Worm (Caenorhabditis elegans) whole organism, late embryonic: ENCODE results near the gene K09E2.3.

Experiments used
- C08G9.2 ChIP-seq: sonication (generic microtip); optimal IDR thresholded peaks from 2 replicates; lab custom pipeline; 2016; ENCODE audit warnings: mild to moderate bottlenecking, missing genetic modification characterization, moderate library complexity, missing compliant biosample characterization
- C38D4.7 ChIP-seq: fragments of 200-800 bp; sonication (Bioruptor generic); optimal IDR thresholded peaks from 2 replicates; lab custom pipeline; 2018; ENCODE audit warnings: mild to moderate bottlenecking, missing genetic modification characterization, moderate library complexity, missing compliant biosample characterization
- T23F11.4 ChIP-seq: fragments of 200-800 bp; sonication (Bioruptor generic); optimal IDR thresholded peaks from 2 replicates; lab custom pipeline; 2018; ENCODE audit warnings: mild to moderate bottlenecking, missing genetic modification characterization, missing compliant biosample characterization
- ceh-14 ChIP-seq: sonication (generic microtip); optimal IDR thresholded peaks from 2 replicates; lab custom pipeline; 2016; ENCODE audit warnings: missing genotype, missing genetic modification characterization, missing compliant biosample characterization
- ceh-18 ChIP-seq: sonication (generic microtip); optimal IDR thresholded peaks from 2 replicates; lab custom pipeline; 2016; ENCODE audit warnings: missing genetic modification characterization, missing compliant biosample characterization
- ceh-22 ChIP-seq: sonication (generic microtip); optimal IDR thresholded peaks from 2 replicates; lab custom pipeline; 2017; ENCODE audit warnings: missing biosample characterization, missing genetic modification characterization
- ceh-24 ChIP-seq: sonication (generic microtip); optimal IDR thresholded peaks from 2 replicates; lab custom pipeline; 2016; ENCODE audit warnings: mild to moderate bottlenecking, missing genetic modification characterization, missing compliant biosample characterization
- ceh-30 ChIP-seq: fragments of 150-350 bp; optimal IDR thresholded peaks from 2 replicates; lab custom pipeline; 2014; ENCODE audit warnings: missing biosample characterization, missing genetic modification characterization
- ceh-34 ChIP-seq: sonication (generic microtip); optimal IDR thresholded peaks from 2 replicates; lab custom pipeline; 2016; ENCODE audit warnings: mild to moderate bottlenecking, missing genetic modification characterization, missing compliant biosample characterization
- ceh-45 ChIP-seq: fragments of 200-800 bp; sonication (Bioruptor generic); IDR thresholded peaks from 2 replicates; pipeline ENCODE4 v1.3.6; 2022; ENCODE audit warnings: missing genetic modification reagents, missing genetic modification characterization, missing compliant biosample characterization
- ceh-48 ChIP-seq: sonication (generic microtip); optimal IDR thresholded peaks from 2 replicates; lab custom pipeline; 2016; ENCODE audit warnings: missing genetic modification characterization, inconsistent platforms, missing compliant biosample characterization
- ceh-6 ChIP-seq: fragments of 200-800 bp; sonication (Bioruptor generic); optimal IDR thresholded peaks from 2 replicates; lab custom pipeline; 2018; ENCODE audit warnings: mild to moderate bottlenecking, missing genetic modification characterization, missing compliant biosample characterization
- che-1 ChIP-seq: sonication (generic microtip); optimal IDR thresholded peaks from 2 replicates; lab custom pipeline; 2016; ENCODE audit warnings: mild to moderate bottlenecking, missing genetic modification characterization, missing compliant biosample characterization
- dmd-4 ChIP-seq: sonication (generic microtip); optimal IDR thresholded peaks from 2 replicates; lab custom pipeline; 2016; ENCODE audit warnings: borderline replicate concordance, missing genetic modification characterization, missing compliant biosample characterization
- dve-1 ChIP-seq: sonication (generic microtip); optimal IDR thresholded peaks from 2 replicates; lab custom pipeline; 2017; ENCODE audit warnings: antibody characterized with exemption, mild to moderate bottlenecking, missing genetic modification characterization, missing compliant biosample characterization
- elt-2 ChIP-seq: sonication (generic microtip); optimal IDR thresholded peaks from 2 replicates; lab custom pipeline; 2016; ENCODE audit warnings: missing genetic modification reagents, missing genetic modification characterization, missing compliant biosample characterization
- elt-4 ChIP-seq: sonication (generic microtip); optimal IDR thresholded peaks from 2 replicates; lab custom pipeline; 2016; ENCODE audit warnings: missing genetic modification characterization, missing compliant biosample characterization
- fkh-10 ChIP-seq: fragments of 150-350 bp; optimal IDR thresholded peaks from 2 replicates; lab custom pipeline; 2014; ENCODE audit warnings: missing biosample characterization, missing genetic modification reagents, missing genetic modification characterization
- hlh-13 ChIP-seq: fragments of 200-800 bp; sonication (Bioruptor generic); optimal IDR thresholded peaks from 2 replicates; lab custom pipeline; 2018; ENCODE audit warnings: mild to moderate bottlenecking, missing genetic modification characterization, missing compliant biosample characterization
- hlh-15 ChIP-seq: sonication (generic microtip); optimal IDR thresholded peaks from 2 replicates; lab custom pipeline; 2016; ENCODE audit warnings: missing genetic modification characterization, missing compliant biosample characterization
- hlh-30 ChIP-seq: sonication (generic microtip); optimal IDR thresholded peaks from 2 replicates; lab custom pipeline; 2017; ENCODE audit warnings: antibody characterized with exemption, missing genetic modification characterization, missing compliant biosample characterization; ENCODE audit not compliant: insufficient read depth
- hlh-6 ChIP-seq: sonication (generic microtip); optimal IDR thresholded peaks from 2 replicates; lab custom pipeline; 2016; ENCODE audit warnings: missing genotype, missing genetic modification characterization, missing compliant biosample characterization
- hlh-8 ChIP-seq: sonication (generic microtip); optimal IDR thresholded peaks from 2 replicates; lab custom pipeline; 2016; ENCODE audit warnings: missing genotype, missing genetic modification characterization, missing compliant biosample characterization
- lim-6 ChIP-seq: sonication (generic microtip); optimal IDR thresholded peaks from 2 replicates; lab custom pipeline; 2016; ENCODE audit warnings: missing genetic modification characterization, missing compliant biosample characterization
- lin-11 ChIP-seq: fragments of 200-800 bp; sonication (Bioruptor generic); optimal IDR thresholded peaks from 2 replicates; lab custom pipeline; 2018; ENCODE audit warnings: mild to moderate bottlenecking, missing genetic modification characterization, missing compliant biosample characterization
- mec-3 ChIP-seq: sonication (generic microtip); optimal IDR thresholded peaks from 2 replicates; lab custom pipeline; 2016; ENCODE audit warnings: borderline replicate concordance, missing genetic modification characterization, missing compliant biosample characterization
- nhr-11 ChIP-seq: fragments of 150-350 bp; optimal IDR thresholded peaks from 2 replicates; lab custom pipeline; 2014; ENCODE audit warnings: missing biosample characterization, missing genetic modification characterization
- odd-2 ChIP-seq: sonication (generic microtip); optimal IDR thresholded peaks from 2 replicates; lab custom pipeline; 2017; ENCODE audit warnings: antibody characterized with exemption, mild to moderate bottlenecking, missing genetic modification characterization, missing compliant biosample characterization
- pat-9 ChIP-seq: fragments of 200-800 bp; sonication (Bioruptor generic); optimal IDR thresholded peaks from 2 replicates; lab custom pipeline; 2018; ENCODE audit warnings: mild to moderate bottlenecking, missing genetic modification characterization, moderate library complexity, missing compliant biosample characterization
- pax-1 ChIP-seq: fragments of 150-350 bp; optimal IDR thresholded peaks from 2 replicates; lab custom pipeline; 2014; ENCODE audit warnings: missing biosample characterization, missing genetic modification characterization
- pha-2 ChIP-seq: sonication (generic microtip); optimal IDR thresholded peaks from 2 replicates; lab custom pipeline; 2017; ENCODE audit warnings: mild to moderate bottlenecking, missing genetic modification characterization, missing compliant biosample characterization
- pqm-1 ChIP-seq: sonication (generic microtip); optimal IDR thresholded peaks from 2 replicates; lab custom pipeline; 2016; ENCODE audit warnings: missing genetic modification characterization, missing compliant biosample characterization
- pros-1 ChIP-seq: fragments of 150-350 bp; optimal IDR thresholded peaks from 2 replicates; lab custom pipeline; 2014; ENCODE audit warnings: missing biosample characterization, missing genetic modification reagents, missing genetic modification characterization
- ref-2 ChIP-seq: sonication (generic microtip); optimal IDR thresholded peaks from 2 replicates; lab custom pipeline; 2016; ENCODE audit warnings: missing genetic modification characterization, missing compliant biosample characterization
- rnt-1 ChIP-seq: sonication (generic microtip); optimal IDR thresholded peaks from 2 replicates; lab custom pipeline; 2016; ENCODE audit warnings: missing genetic modification characterization, missing compliant biosample characterization
- sdc-2 ChIP-seq: sonication (generic microtip); optimal IDR thresholded peaks from 2 replicates; lab custom pipeline; 2016; ENCODE audit warnings: missing genotype, missing genetic modification characterization, missing compliant biosample characterization
- sox-2 ChIP-seq: fragments of 200-800 bp; sonication (Bioruptor generic); IDR thresholded peaks from 2 replicates; pipeline ENCODE4 v1.3.6; 2022; ENCODE audit warnings: missing genetic modification reagents, missing genetic modification characterization, missing compliant biosample characterization
- ttx-3 ChIP-seq: sonication (generic microtip); optimal IDR thresholded peaks from 2 replicates; lab custom pipeline; 2016; ENCODE audit warnings: missing genetic modification reagents, missing genetic modification characterization, missing compliant biosample characterization
- unc-55 ChIP-seq: sonication (generic microtip); optimal IDR thresholded peaks from 2 replicates; lab custom pipeline; 2017; ENCODE audit warnings: missing biosample characterization, missing genetic modification reagents, missing genetic modification characterization
- unc-86 ChIP-seq: sonication (generic microtip); optimal IDR thresholded peaks from 2 replicates; lab custom pipeline; 2016; ENCODE audit warnings: missing genetic modification characterization, missing compliant biosample characterization

K09E2.3 gene

ce11 chrX:8681600-8681999, 8.7 kb downstream of the K09E2.3 start, which contains the start of gene K09E2.1:
Gene K09E2.1 (plus strand): TSS chrX:8681900.
- no peak for TF ChIP-seq dve-1 (tag; lab: Kevin White, UChicago)
- no peak for TF ChIP-seq C08G9.2
- no peak for TF ChIP-seq ceh-30 (tag; lab: Kevin White, UChicago)
- no peak for TF ChIP-seq fkh-10 (GFP tag; lab: Kevin White, UChicago)
- TF ChIP-seq hlh-15: no peak
- TF ChIP-seq ttx-3: no peak
- TF ChIP-seq unc-86: no peak
- TF ChIP-seq pros-1 (tag; lab: Kevin White, UChicago): no peak
- TF ChIP-seq elt-4: no peak
- no peak for TF ChIP-seq pqm-1 (tag; lab: Kevin White, UChicago)
- no peak for TF ChIP-seq ceh-18 (tag; lab: Kevin White, UChicago)
- no peak for TF ChIP-seq ceh-45 (GFP tag; lab: Robert Waterston, UW)
- no peak for TF ChIP-seq hlh-13
- TF ChIP-seq pat-9: no peak
- TF ChIP-seq hlh-8 (tag; lab: Kevin White, UChicago): no peak
- TF ChIP-seq, all 69 proteins: peak for 0

- TF ChIP-seq hlh-30 (tag; lab: Kevin White, UChicago) (no peak), dve-1 (tag; lab: Kevin White, UChicago) (no peak), rnt-1 (no peak), hlh-13 (no peak), pha-2 (tag; lab: Kevin White, UChicago) (no peak), ceh-34 (no peak)
Observed at ce11 chrX:8697517-8697916, 24.6 kb downstream of the K09E2.3 start, which contains the start of gene frpr-8. Gene frpr-8 (plus strand): TSS chrX:8697817.

DNA sequence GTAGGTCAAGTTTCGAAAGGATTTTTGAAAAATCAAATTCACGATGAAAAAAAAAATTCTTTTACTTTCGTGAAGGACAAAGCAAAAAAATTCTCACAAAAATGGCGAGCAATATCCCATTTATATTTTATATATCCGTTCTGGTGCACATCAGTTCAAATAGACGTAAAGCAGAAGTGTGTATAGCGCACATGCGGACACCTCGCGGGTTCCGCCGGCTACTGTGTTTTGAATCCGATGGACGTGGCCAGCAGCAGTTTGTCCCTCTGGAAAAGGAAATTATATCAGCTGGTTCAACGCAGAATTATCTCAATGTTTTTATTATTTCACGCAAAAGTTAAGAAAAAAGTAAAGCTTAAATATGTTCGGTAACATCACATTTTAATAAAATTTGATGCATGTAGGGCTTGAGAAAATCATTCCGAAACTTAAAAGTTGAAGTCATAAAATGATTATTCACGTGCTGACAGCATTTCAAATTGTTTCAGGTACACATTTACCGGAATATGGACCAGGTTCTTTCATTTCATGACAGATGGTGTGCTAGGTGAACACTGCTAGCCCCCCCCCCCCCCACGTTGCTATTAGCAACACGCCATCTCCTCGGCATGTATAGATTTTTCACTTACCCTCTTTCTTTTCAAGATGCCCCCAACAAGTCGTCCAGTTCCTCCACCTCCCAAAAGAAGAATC, 30.9 kb downstream of the K09E2.3 start, which contains the start of gene jbts-14:
TSS of gene jbts-14 (plus strand) at position 643 of the 693 bp plus-strand sequence.
- TF ChIP-seq che-1 (tag; lab: Kevin White, UChicago) (no peak), mec-3 (tag; lab: Kevin White, UChicago) (no peak), sox-2 (GFP tag; lab: Robert Waterston, UW) (no peak), dmd-4 (tag; lab: Kevin White, UChicago) (no peak), ceh-30 (tag; lab: Kevin White, UChicago) (no peak), hlh-6 (no peak), unc-55 (no peak), lin-11 (tag; lab: Kevin White, UChicago) (no peak), odd-2 (tag; lab: Kevin White, UChicago) (no peak), unc-86 (no peak), C38D4.7 (GFP tag; lab: Kevin White, UChicago) (no peak), ceh-22 (tag; lab: Kevin White, UChicago) (no peak), ref-2 (tag; lab: Kevin White, UChicago) (no peak), pat-9 (no peak), nhr-11 (tag; lab: Kevin White, UChicago) (no peak)
- TF ChIP-seq, all 69 proteins: peak for 0

ce11 chrX:8704830-8705229, 31.9 kb downstream of the K09E2.3 start:
- TF ChIP-seq rnt-1 (no peak), ref-2 (tag; lab: Kevin White, UChicago) (no peak), hlh-6 (no peak), hlh-15 (no peak)
- TF ChIP-seq, all 69 proteins: peak for 0

- TF ChIP-seq ceh-6 (GFP tag; lab: Kevin White, UChicago) (no peak), ref-2 (tag; lab: Kevin White, UChicago) (no peak), pax-1 (tag; lab: Kevin White, UChicago) (no peak), lin-11 (tag; lab: Kevin White, UChicago) (no peak), elt-2 (tag; lab: Kevin White, UChicago) (no peak), ceh-45 (GFP tag; lab: Robert Waterston, UW) (no peak), odd-2 (tag; lab: Kevin White, UChicago) (no peak), unc-55 (no peak), ceh-48 (tag; lab: Kevin White, UChicago) (no peak), ceh-30 (tag; lab: Kevin White, UChicago) (no peak), ceh-14 (tag; lab: Kevin White, UChicago) (no peak), T23F11.4 (GFP tag; lab: Kevin White, UChicago) (no peak), sdc-2 (tag; lab: Kevin White, UChicago) (no peak), lim-6 (tag; lab: Kevin White, UChicago) (no peak), ceh-24 (tag; lab: Kevin White, UChicago) (no peak)
Observed at ce11 chrX:8708053-8708452, 35.2 kb downstream of the K09E2.3 start, which contains the start of gene F53A9.3. Gene F53A9.3 (plus strand): TSS chrX:8708353.
